Worm (Caenorhabditis elegans): ENCODE data around the gene T19H12.15.

- TF ChIP-seq ama-1 (optimal IDR thresholded peaks at IDR 0.05) (no peak), tbx-2 (tag; optimal IDR thresholded peaks at IDR 0.05) (no peak)
Measured at ce11 chrV:4870627-4871026, 8.5 kb downstream of the T19H12.15 start.

Measured in whole organism, L1 larva.